Worm (Caenorhabditis elegans) whole organism, L3 larva: ENCODE measurements around the gene mrps-18A.

Experiments
- R02D3.7 ChIP-seq: fragments of 150-350 bp; optimal IDR thresholded peaks from 2 replicates; lab custom pipeline; 2014; ENCODE audit warnings: missing biosample characterization, missing genetic modification characterization
- ceh-16 ChIP-seq: sonication (generic microtip); optimal IDR thresholded peaks from 2 replicates; lab custom pipeline; 2017; ENCODE audit warnings: missing biosample characterization, missing genetic modification characterization
- ceh-9 ChIP-seq: sonication (generic microtip); optimal IDR thresholded peaks from 2 replicates; lab custom pipeline; 2018; ENCODE audit warnings: missing biosample characterization, missing genetic modification characterization
- lin-15B ChIP-seq: fragments of 150-350 bp; optimal IDR thresholded peaks from 2 replicates; lab custom pipeline; 2014; ENCODE audit warnings: missing biosample characterization, missing genetic modification characterization
- lin-39 ChIP-seq: fragments of 150-350 bp; optimal IDR thresholded peaks from 2 replicates; lab custom pipeline; 2018; ENCODE audit warnings: missing biosample characterization, missing genetic modification reagents, missing genetic modification characterization
- lsy-12 ChIP-seq: sonication (generic microtip); optimal IDR thresholded peaks from 2 replicates; lab custom pipeline; 2016; ENCODE audit warnings: mild to moderate bottlenecking, missing genetic modification characterization, missing compliant biosample characterization
- mdl-1 ChIP-seq: fragments of 150-350 bp; optimal IDR thresholded peaks from 2 replicates; lab custom pipeline; 2014; ENCODE audit warnings: missing biosample characterization, missing genetic modification characterization
- nhr-11 ChIP-seq: fragments of 150-350 bp; optimal IDR thresholded peaks from 2 replicates; lab custom pipeline; 2014; ENCODE audit warnings: missing biosample characterization, missing genetic modification characterization
- nhr-12 ChIP-seq: fragments of 150-350 bp; optimal IDR thresholded peaks from 2 replicates; lab custom pipeline; 2014; ENCODE audit warnings: missing biosample characterization, missing genetic modification characterization
- nhr-25 ChIP-seq: sonication (generic microtip); optimal IDR thresholded peaks from 2 replicates; lab custom pipeline; 2017; ENCODE audit warnings: missing biosample characterization, missing genetic modification characterization
- pqm-1 ChIP-seq: fragments of 150-350 bp; optimal IDR thresholded peaks from 2 replicates; lab custom pipeline; 2017; ENCODE audit warnings: missing biosample characterization, missing genetic modification characterization, inconsistent platforms
- tbx-2 ChIP-seq: sonication (generic microtip); optimal IDR thresholded peaks from 2 replicates; lab custom pipeline; 2016; ENCODE audit warnings: mild to moderate bottlenecking, missing genetic modification characterization, missing compliant biosample characterization
- unc-39 ChIP-seq: sonication (generic microtip); optimal IDR thresholded peaks from 4 replicates; lab custom pipeline; 2017; ENCODE audit warnings: missing biosample characterization, missing genetic modification characterization
- zag-1 ChIP-seq: fragments of 150-350 bp; optimal IDR thresholded peaks from 2 replicates; lab custom pipeline; 2014; ENCODE audit warnings: missing biosample characterization, missing genetic modification characterization

DNA sequence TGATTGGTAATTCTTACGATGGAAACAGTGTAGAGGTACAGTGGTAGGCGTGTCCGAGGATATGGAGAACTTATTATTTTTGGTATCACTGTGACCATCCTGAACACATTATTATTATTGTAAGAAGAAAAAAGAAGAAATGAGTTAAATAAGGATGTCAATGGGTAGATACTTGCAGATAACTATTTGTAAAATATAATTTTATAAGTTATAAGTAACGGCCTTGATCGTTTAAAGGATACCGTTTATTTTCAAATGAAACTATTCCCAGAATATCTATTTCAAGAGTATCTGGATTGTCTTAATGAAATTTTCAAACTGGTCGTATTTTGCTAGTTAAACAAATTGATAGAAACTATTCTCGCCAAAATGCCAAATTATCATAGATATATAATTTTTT is 11.5 kb downstream of the mrps-18A start, which contains the start of gene F10E9.10:
- TF ChIP-seq zag-1 (no peak), unc-39 (tag; lab: Kevin White, UChicago) (no peak), nhr-25 (tag; lab: Kevin White, UChicago) (no peak), nhr-11 (tag; lab: Kevin White, UChicago) (no peak), lin-39 (no peak), ceh-9 (tag; lab: Kevin White, UChicago) (no peak), ceh-16 (no peak), lin-15B (no peak), nhr-12 (tag; lab: Kevin White, UChicago) (no peak), R02D3.7 (tag; lab: Kevin White, UChicago) (no peak), lsy-12 (tag; lab: Kevin White, UChicago) (no peak), mdl-1 (tag; lab: Kevin White, UChicago) (no peak), tbx-2 (no peak), pqm-1 (tag; lab: Kevin White, UChicago) (no peak)
